Fruit fly (Drosophila melanogaster) whole organism, prepupa: ENCODE data around the gene CG2841.

Experiments
- Blimp-1 ChIP-seq: fragments of 200-800 bp; sonication (Bioruptor generic); optimal IDR thresholded peaks from 3 replicates; lab custom pipeline; 2017; ENCODE audit warnings: missing biosample characterization, missing genetic modification characterization, mild to moderate bottlenecking, moderate library complexity, missing genetic modification reagents
- CG10631 ChIP-seq: fragments of 200-800 bp; sonication (Bioruptor generic); optimal IDR thresholded peaks from 2 replicates; lab custom pipeline; 2016; ENCODE audit warnings: missing biosample characterization, missing genetic modification characterization
- CG10669 ChIP-seq: fragments of 200-800 bp; sonication (Bioruptor generic); optimal IDR thresholded peaks from 3 replicates; lab custom pipeline; 2018; ENCODE audit warnings: missing biosample characterization, mild to moderate bottlenecking, missing genetic modification characterization, moderate library complexity
- CG11294 ChIP-seq: fragments of 200-800 bp; sonication (Bioruptor generic); IDR thresholded peaks from 2 replicates; pipeline ENCODE4 v1.3.6; 2022; ENCODE audit warnings: missing biosample characterization, missing genetic modification characterization
- CG15336 ChIP-seq: fragments of 200-800 bp; sonication (Bioruptor generic); IDR thresholded peaks from 2 replicates; pipeline ENCODE4 v1.3.6; 2022; ENCODE audit warnings: missing biosample characterization, missing genetic modification characterization
- CG16779 ChIP-seq: fragments of 200-800 bp; sonication (Bioruptor generic); optimal IDR thresholded peaks from 3 replicates; lab custom pipeline; 2017; ENCODE audit warnings: missing biosample characterization, mild to moderate bottlenecking, missing genetic modification characterization
- CG3032 ChIP-seq: fragments of 200-800 bp; optimal IDR thresholded peaks from 2 replicates; lab custom pipeline; 2019; ENCODE audit warnings: missing biosample characterization, mild to moderate bottlenecking, missing genetic modification characterization, moderate library complexity
- CG31627 ChIP-seq: fragments of 200-800 bp; sonication (Bioruptor generic); optimal IDR thresholded peaks from 3 replicates; lab custom pipeline; 2016; ENCODE audit warnings: missing biosample characterization, missing genetic modification characterization
- CG32006 ChIP-seq: fragments of 200-800 bp; sonication (Bioruptor generic); optimal IDR thresholded peaks from 3 replicates; lab custom pipeline; 2017; ENCODE audit warnings: missing biosample characterization, mild to moderate bottlenecking, missing genetic modification characterization
- CG34406 ChIP-seq: fragments of 200-800 bp; sonication (Bioruptor generic); optimal IDR thresholded peaks from 3 replicates; lab custom pipeline; 2016; ENCODE audit warnings: missing biosample characterization, missing genetic modification characterization
- CG4318 ChIP-seq: fragments of 200-800 bp; sonication (Bioruptor generic); optimal IDR thresholded peaks from 3 replicates; lab custom pipeline; 2017; ENCODE audit warnings: missing biosample characterization, mild to moderate bottlenecking, missing genetic modification characterization
- CG6163 ChIP-seq: fragments of 200-800 bp; sonication (Bioruptor generic); IDR thresholded peaks from 3 replicates; pipeline ENCODE4 v1.3.6; 2022; ENCODE audit warnings: missing biosample characterization, missing genetic modification characterization
- CG6792 ChIP-seq: fragments of 200-800 bp; sonication (Bioruptor generic); optimal IDR thresholded peaks from 3 replicates; lab custom pipeline; 2016; ENCODE audit warnings: missing biosample characterization, missing genetic modification characterization
- CG6808 ChIP-seq: fragments of 200-800 bp; sonication (Bioruptor generic); optimal IDR thresholded peaks from 3 replicates; lab custom pipeline; 2017; ENCODE audit warnings: missing biosample characterization, missing genetic modification characterization, mild to moderate bottlenecking, moderate library complexity, missing genetic modification reagents
- CG7368 ChIP-seq: fragments of 200-800 bp; sonication (Bioruptor generic); optimal IDR thresholded peaks from 3 replicates; lab custom pipeline; 2016; ENCODE audit warnings: missing biosample characterization, missing genetic modification characterization
- CG8319 ChIP-seq: fragments of 200-800 bp; sonication (Bioruptor generic); optimal IDR thresholded peaks from 3 replicates; lab custom pipeline; 2016; ENCODE audit warnings: missing biosample characterization, missing genetic modification characterization
- CG8632 ChIP-seq: fragments of 200-800 bp; sonication (Bioruptor generic); optimal IDR thresholded peaks from 3 replicates; lab custom pipeline; 2016; ENCODE audit warnings: missing biosample characterization, missing genetic modification characterization
- CG9139 ChIP-seq: fragments of 200-800 bp; sonication (Bioruptor generic); optimal IDR thresholded peaks from 3 replicates; lab custom pipeline; 2017; ENCODE audit warnings: missing biosample characterization, mild to moderate bottlenecking, missing genetic modification characterization
- Eip75B ChIP-seq: fragments of 200-800 bp; sonication (Bioruptor generic); optimal IDR thresholded peaks from 3 replicates; lab custom pipeline; 2016; ENCODE audit warnings: missing biosample characterization, missing genetic modification characterization
- Eip78C ChIP-seq: fragments of 200-800 bp; sonication (Bioruptor generic); peaks from one replicate; lab custom pipeline; 2016; ENCODE audit warnings: missing biosample characterization, missing genetic modification characterization
- Ets21C ChIP-seq: fragments of 200-800 bp; sonication (Bioruptor generic); optimal IDR thresholded peaks from 3 replicates; lab custom pipeline; 2016; ENCODE audit warnings: missing biosample characterization, missing genetic modification characterization
- Ets96B ChIP-seq: fragments of 200-800 bp; optimal IDR thresholded peaks from 2 replicates; lab custom pipeline; 2019; ENCODE audit warnings: missing biosample characterization, mild to moderate bottlenecking, missing genetic modification characterization, moderate library complexity
- Gug ChIP-seq: fragments of 200-800 bp; sonication (Bioruptor generic); IDR thresholded peaks from 2 replicates; pipeline ENCODE4 v1.3.6; 2022; ENCODE audit warnings: missing biosample characterization, missing genetic modification characterization
- Hr38 ChIP-seq: sonication (Bioruptor generic); optimal IDR thresholded peaks from 2 replicates; lab custom pipeline; 2016; ENCODE audit warnings: missing biosample characterization, missing genetic modification characterization
- Hr39 ChIP-seq: fragments of 200-800 bp; sonication (Bioruptor generic); optimal IDR thresholded peaks from 2 replicates; lab custom pipeline; 2016; ENCODE audit warnings: missing biosample characterization, missing genetic modification characterization
- Lpt ChIP-seq: fragments of 200-800 bp; sonication (Bioruptor generic); optimal IDR thresholded peaks from 3 replicates; lab custom pipeline; 2016; ENCODE audit warnings: missing biosample characterization, missing genetic modification characterization
- Met ChIP-seq: fragments of 200-800 bp; sonication (Bioruptor generic); optimal IDR thresholded peaks from 3 replicates; lab custom pipeline; 2016; ENCODE audit warnings: missing biosample characterization, missing genetic modification characterization
- OdsH ChIP-seq: fragments of 200-800 bp; sonication (Bioruptor generic); optimal IDR thresholded peaks from 3 replicates; lab custom pipeline; 2016; ENCODE audit warnings: missing biosample characterization, missing genetic modification characterization
- Smox ChIP-seq: fragments of 200-800 bp; sonication (Bioruptor generic); optimal IDR thresholded peaks from 3 replicates; lab custom pipeline; 2016; ENCODE audit warnings: missing biosample characterization, missing genetic modification characterization
- Sox102F ChIP-seq: fragments of 200-800 bp; sonication (Bioruptor generic); optimal IDR thresholded peaks from 2 replicates; lab custom pipeline; 2016; ENCODE audit warnings: missing biosample characterization, mild to moderate bottlenecking, missing genetic modification characterization
- Sox14 ChIP-seq: fragments of 200-800 bp; sonication (Bioruptor generic); optimal IDR thresholded peaks from 3 replicates; lab custom pipeline; 2016; ENCODE audit warnings: missing biosample characterization, missing genetic modification characterization
- Sox15 ChIP-seq: fragments of 200-800 bp; sonication (Bioruptor generic); optimal IDR thresholded peaks from 3 replicates; lab custom pipeline; 2016; ENCODE audit warnings: missing biosample characterization, missing genetic modification characterization
- cyc ChIP-seq: fragments of 200-800 bp; sonication (Bioruptor generic); optimal IDR thresholded peaks from 3 replicates; lab custom pipeline; 2016; ENCODE audit warnings: missing biosample characterization, missing genetic modification characterization
- dac ChIP-seq: fragments of 200-800 bp; sonication (Bioruptor generic); optimal IDR thresholded peaks from 2 replicates; lab custom pipeline; 2017; ENCODE audit warnings: missing biosample characterization, mild to moderate bottlenecking, missing genetic modification characterization
- esn ChIP-seq: fragments of 200-800 bp; sonication (Bioruptor generic); optimal IDR thresholded peaks from 2 replicates; lab custom pipeline; 2016; ENCODE audit warnings: missing biosample characterization, mild to moderate bottlenecking, missing genetic modification characterization, moderate library complexity
- fd59A ChIP-seq: fragments of 200-800 bp; sonication (Bioruptor generic); optimal IDR thresholded peaks from 2 replicates; lab custom pipeline; 2017; ENCODE audit warnings: missing biosample characterization, mild to moderate bottlenecking, missing genetic modification characterization, missing genetic modification reagents
- lz ChIP-seq: fragments of 200-800 bp; sonication (Bioruptor generic); optimal IDR thresholded peaks from 3 replicates; lab custom pipeline; 2016; ENCODE audit warnings: missing biosample characterization, missing genetic modification characterization
- salr ChIP-seq, 2 experiments: fragments of 200-800 bp; sonication (Bioruptor generic); optimal IDR thresholded peaks; 3 replicates each; lab custom pipeline; 2016 to 2018; ENCODE audit warnings: missing biosample characterization in 2 of 2, missing genetic modification characterization in 2 of 2, mild to moderate bottlenecking in 1 of 2
- spab ChIP-seq: fragments of 200-800 bp; sonication (Bioruptor generic); optimal IDR thresholded peaks from 2 replicates; lab custom pipeline; 2017; ENCODE audit warnings: missing biosample characterization, mild to moderate bottlenecking, missing genetic modification characterization, missing genetic modification reagents
- ss ChIP-seq, 2 experiments: fragments of 200-800 bp; sonication (Bioruptor generic); optimal IDR thresholded peaks; 2 replicates in 1 of 2; 3 replicates in 1 of 2; lab custom pipeline; 2017 to 2018; ENCODE audit warnings: mild to moderate bottlenecking in 2 of 2, missing biosample characterization in 2 of 2, missing genetic modification characterization in 2 of 2, moderate library complexity in 1 of 2
- svp ChIP-seq: fragments of 200-800 bp; sonication (Bioruptor generic); peaks from one replicate; lab custom pipeline; 2016; ENCODE audit warnings: missing biosample characterization, missing genetic modification characterization
- topi ChIP-seq: fragments of 200-800 bp; sonication (Bioruptor generic); optimal IDR thresholded peaks from 3 replicates; lab custom pipeline; 2016; ENCODE audit warnings: missing biosample characterization, missing genetic modification characterization
- vri ChIP-seq: fragments of 200-800 bp; sonication (Bioruptor generic); optimal IDR thresholded peaks from 3 replicates; lab custom pipeline; 2016; ENCODE audit warnings: missing biosample characterization, mild to moderate bottlenecking, missing genetic modification characterization

The CG2841 gene

DNA sequence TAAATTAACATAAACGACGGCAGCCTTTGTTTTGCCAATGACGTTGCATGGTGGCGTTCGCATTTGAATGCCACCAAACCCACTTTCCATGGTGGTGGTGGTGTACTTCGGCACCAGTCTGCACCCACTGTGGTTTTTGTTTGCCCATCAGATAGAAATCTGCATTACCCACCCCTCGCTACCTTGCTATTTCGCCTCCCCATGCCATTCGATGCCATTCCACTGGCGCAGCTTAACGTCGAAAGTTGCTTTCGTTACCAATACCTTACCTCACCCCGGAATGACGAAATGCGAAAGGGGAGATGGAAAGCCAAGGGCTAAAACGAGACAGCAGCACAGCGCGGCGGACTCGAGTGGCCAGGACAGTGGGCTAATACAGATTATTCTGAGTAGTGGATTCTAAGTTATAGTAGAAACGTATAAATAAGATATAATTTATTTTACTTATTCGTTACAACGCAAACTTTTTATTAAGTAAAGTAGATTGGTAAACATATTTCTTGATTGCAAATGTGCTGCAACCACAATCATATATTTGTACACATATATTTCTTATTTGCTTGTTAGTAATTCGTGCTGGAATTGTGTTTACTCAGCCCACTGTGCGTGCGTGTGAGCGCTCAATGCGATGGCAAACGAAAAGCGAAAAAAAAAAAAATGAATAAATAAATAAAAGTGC lies 30.2 kb upstream of the CG2841 start (continued):
- TF ChIP-seq CG4318 (GFP tag; lab: Kevin White, UChicago) (no peak), Met (GFP tag; lab: Kevin White, UChicago) (peak; percentile 62), svp (peak; percentile 79), CG7368 (GFP tag; lab: Kevin White, UChicago) (no peak), CG15336 (peak; percentile 50; the same call in 1 of the 2 replicates), CG32006 (GFP tag; lab: Kevin White, UChicago) (peak; percentile 63), CG9139 (GFP tag; lab: Kevin White, UChicago) (no peak), CG10669 (GFP tag; lab: Kevin White, UChicago) (peak; percentile 18), spab (GFP tag; lab: Kevin White, UChicago) (peak; percentile 20), Lpt (GFP tag; lab: Kevin White, UChicago) (peak; percentile 8), dac (GFP tag; lab: Kevin White, UChicago) (peak; percentile 3), CG3032 (tag; lab: Kevin White, UChicago) (peak; percentile 50), Hr38 (GFP tag; lab: Kevin White, UChicago) (no peak), fd59A (GFP tag; lab: Kevin White, UChicago) (peak; percentile 43), CG31627 (GFP tag; lab: Kevin White, UChicago) (peak; percentile 34), CG11294 (GFP tag; lab: Robert Waterston, UW) (no peak), ss (GFP tag; optimal IDR thresholded peaks at IDR 0.05; lab: Kevin White, UChicago) (peak; percentile 28 to 70), salr (GFP tag; optimal IDR thresholded peaks at IDR 0.05; lab: Kevin White, UChicago) (peak in 1 of 2 experiments; percentile 15), Hr39 (GFP tag; lab: Kevin White, UChicago) (peak; percentile 29), Sox15 (GFP tag; lab: Kevin White, UChicago) (no peak), Smox (GFP tag; lab: Kevin White, UChicago) (peak; percentile 50), Ets96B (tag; lab: Kevin White, UChicago) (peak; percentile 38), topi (GFP tag; lab: Kevin White, UChicago) (peak; percentile 48), CG6163 (GFP tag; lab: Robert Waterston, UW) (0 out of 3 replicates have a peak, but pooled peaks have one; percentile 25), CG10631 (GFP tag; lab: Kevin White, UChicago) (peak; percentile 44), esn (peak; percentile 64), CG16779 (tag; lab: Kevin White, UChicago) (peak; percentile 13), OdsH (GFP tag; lab: Kevin White, UChicago) (peak; percentile 61), Sox14 (GFP tag; lab: Kevin White, UChicago) (peak; percentile 40), Gug (GFP tag; lab: Robert Waterston, UW) (no peak), Ets21C (GFP tag; lab: Kevin White, UChicago) (peak; percentile 22), Blimp-1 (GFP tag; lab: Kevin White, UChicago) (no peak), CG34406 (peak; percentile 43), vri (GFP tag; lab: Kevin White, UChicago) (peak; percentile 31), lz (GFP tag; lab: Kevin White, UChicago) (peak; percentile 47), CG8319 (GFP tag; lab: Kevin White, UChicago) (no peak), cyc (peak; percentile 16), CG8632 (GFP tag; lab: Kevin White, UChicago) (peak; percentile 24)

DNA sequence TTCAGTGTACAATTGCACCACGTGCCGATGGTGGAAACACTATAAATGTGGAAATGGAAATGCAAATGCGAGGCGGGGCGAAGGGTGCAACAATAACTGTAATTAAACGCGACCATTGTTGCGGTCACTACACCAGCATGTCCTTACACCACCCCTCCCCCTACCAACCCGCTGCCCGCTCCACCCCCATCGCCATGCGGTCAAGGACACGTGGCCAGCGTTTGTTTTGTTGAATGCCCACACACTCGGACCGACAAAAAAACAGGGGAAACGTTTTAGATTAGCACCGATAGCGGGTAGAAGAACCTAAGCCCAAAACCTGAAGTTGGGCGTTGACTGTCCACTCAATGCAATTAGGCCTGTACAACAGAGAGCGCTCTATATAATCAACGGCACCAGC lies 28.4 kb upstream of the CG2841 start:
- TF ChIP-seq CG8319 (GFP tag; lab: Kevin White, UChicago), result no peak
- TF ChIP-seq CG4318 (GFP tag; lab: Kevin White, UChicago), result no peak
- TF ChIP-seq Ets21C (GFP tag; lab: Kevin White, UChicago), result no peak
- TF ChIP-seq CG31627 (GFP tag; lab: Kevin White, UChicago), result no peak
- TF ChIP-seq Eip75B (GFP tag; lab: Kevin White, UChicago), result no peak
- TF ChIP-seq CG10669 (GFP tag; lab: Kevin White, UChicago), result no peak
- TF ChIP-seq spab (GFP tag; lab: Kevin White, UChicago), result no peak
- TF ChIP-seq CG6808 (GFP tag; lab: Kevin White, UChicago), result no peak
- TF ChIP-seq salr (GFP tag; optimal IDR thresholded peaks at IDR 0.05; lab: Kevin White, UChicago), result no peak
- TF ChIP-seq esn, result no peak
- no peak for TF ChIP-seq Smox (GFP tag; lab: Kevin White, UChicago)
- no peak for TF ChIP-seq Gug (GFP tag; lab: Robert Waterston, UW)
- no peak for TF ChIP-seq Blimp-1 (GFP tag; lab: Kevin White, UChicago)
- TF ChIP-seq Eip78C (GFP tag; lab: Kevin White, UChicago), result no peak
- no peak for TF ChIP-seq Sox102F (GFP tag; lab: Kevin White, UChicago)
- no peak for TF ChIP-seq CG6792 (GFP tag; lab: Kevin White, UChicago)
